Worm (Caenorhabditis elegans): Measurements from ENCODE around the gene F38B6.7.

Gene F38B6.7

ce11 chrX:6688953-6689562 is 9.1 kb downstream of the F38B6.7 start:
- TF ChIP-seq ztf-4 (tag; optimal IDR thresholded peaks at IDR 0.05), result no peak
- TF ChIP-seq nhr-23 (tag; optimal IDR thresholded peaks at IDR 0.05), result peak; percentile 33
- no peak for TF ChIP-seq ztf-11 (tag; optimal IDR thresholded peaks at IDR 0.05)
- TF ChIP-seq zag-1 (tag; optimal IDR thresholded peaks at IDR 0.05), result peak; percentile 19
- TF ChIP-seq C34F6.9 (tag; optimal IDR thresholded peaks at IDR 0.05), result no peak
- no peak for TF ChIP-seq ceh-16 (tag; optimal IDR thresholded peaks at IDR 0.05)
- TF ChIP-seq nhr-10 (tag; optimal IDR thresholded peaks at IDR 0.05), result no peak
- TF ChIP-seq nhr-21 (tag; optimal IDR thresholded peaks at IDR 0.05), result no peak
- TF ChIP-seq sma-9 (GFP tag; optimal IDR thresholded peaks at IDR 0.05), result peak; percentile 6
- TF ChIP-seq sma-9 (tag; optimal IDR thresholded peaks at IDR 0.05), result no peak
- peak; percentile 50 for TF ChIP-seq mab-5 (tag; optimal IDR thresholded peaks at IDR 0.05)
- no peak for TF ChIP-seq unc-62 (GFP tag; optimal IDR thresholded peaks at IDR 0.05)

DNA sequence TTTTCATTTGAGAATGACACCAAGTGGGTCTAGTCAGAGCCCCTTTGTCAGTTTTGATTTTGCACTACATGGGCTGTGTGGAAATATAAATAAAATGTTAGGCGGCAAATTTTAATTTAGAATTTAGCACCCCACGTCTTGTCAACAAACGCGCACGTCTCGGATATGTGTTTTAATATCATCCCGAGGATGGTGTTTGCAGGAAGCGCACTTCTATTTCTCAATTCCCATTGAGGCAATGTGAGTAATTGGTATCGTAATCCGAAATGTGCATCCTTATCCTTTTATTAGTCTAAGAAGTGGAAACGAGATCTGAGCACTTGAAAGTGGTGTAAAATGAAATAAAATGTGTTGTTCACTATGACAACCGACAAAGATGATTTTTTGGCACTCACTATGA is 10.4 kb downstream of the F38B6.7 start:
- TF ChIP-seq aly-2 (tag; optimal IDR thresholded peaks at IDR 0.05) (no peak), nhr-12 (tag; optimal IDR thresholded peaks at IDR 0.05) (no peak), crh-2 (tag; optimal IDR thresholded peaks at IDR 0.05) (no peak), lin-13 (GFP tag; optimal IDR thresholded peaks at IDR 0.05) (no peak), elt-3 (tag; optimal IDR thresholded peaks at IDR 0.05) (no peak), ztf-11 (tag; optimal IDR thresholded peaks at IDR 0.05) (no peak), lin-11 (tag; optimal IDR thresholded peaks at IDR 0.05) (no peak), peb-1 (tag; optimal IDR thresholded peaks at IDR 0.05) (no peak), nhr-25 (tag; optimal IDR thresholded peaks at IDR 0.05) (no peak)

DNA sequence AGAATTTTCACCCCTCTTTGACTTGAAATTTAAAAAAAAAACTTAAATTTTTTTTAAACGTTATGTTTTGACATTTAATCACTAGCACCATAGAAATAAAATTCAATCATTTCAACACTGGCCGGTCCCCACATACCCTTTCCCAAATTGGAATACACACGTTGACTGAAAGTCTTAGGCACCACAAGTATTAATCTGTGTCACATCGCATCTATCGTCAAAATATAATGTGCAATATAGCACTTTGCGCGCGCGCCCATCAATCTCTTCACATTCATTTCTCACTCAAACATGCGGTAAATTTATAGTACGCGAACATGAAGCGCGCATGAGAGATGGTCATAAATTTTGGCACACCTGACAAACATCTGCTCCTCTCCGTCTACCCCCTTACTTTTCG is 10.8 kb downstream of the F38B6.7 start:
- TF ChIP-seq Y55F3AM.14 (GFP tag; optimal IDR thresholded peaks at IDR 0.05) (no peak), ztf-1 (GFP tag; conservative IDR thresholded peaks at IDR 0.05) (no peak), aly-2 (tag; optimal IDR thresholded peaks at IDR 0.05) (no peak), lin-13 (GFP tag; optimal IDR thresholded peaks at IDR 0.05) (no peak), mab-5 (tag; optimal IDR thresholded peaks at IDR 0.05) (peak; percentile 20)

DNA sequence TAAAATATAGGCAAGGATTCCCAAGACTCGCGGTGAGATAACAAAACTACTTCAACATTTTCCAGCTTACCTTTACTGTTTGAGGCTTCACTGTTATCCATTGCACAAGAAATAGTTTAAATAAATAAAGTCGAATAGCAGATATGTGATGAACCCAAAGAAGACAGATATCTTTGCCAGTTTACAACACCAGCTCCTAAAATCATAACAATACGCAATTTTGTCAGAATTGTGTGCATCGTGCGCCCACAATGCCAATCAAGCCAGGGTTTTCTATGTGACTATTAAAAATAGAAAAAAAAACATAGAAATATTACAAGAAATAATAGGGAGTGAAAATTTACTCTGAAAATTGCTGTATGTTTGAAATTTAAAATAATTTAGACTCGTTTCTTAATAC is 15.5 kb downstream of the F38B6.7 start, which contains the start of gene F38B6.8:
Gene F38B6.8, minus strand, starts transcription at position 101 of the 400 bp plus-strand sequence.
- no peak for TF ChIP-seq nhr-25 (tag; optimal IDR thresholded peaks at IDR 0.05)
- no peak for TF ChIP-seq aly-2 (tag; optimal IDR thresholded peaks at IDR 0.05)
- TF ChIP-seq ama-1 (optimal IDR thresholded peaks at IDR 0.05), result no peak
- no peak for TF ChIP-seq ceh-16 (tag; optimal IDR thresholded peaks at IDR 0.05)
- no peak for TF ChIP-seq dmd-4 (tag; optimal IDR thresholded peaks at IDR 0.05)
- no peak for TF ChIP-seq ztf-4 (tag; optimal IDR thresholded peaks at IDR 0.05)
- TF ChIP-seq elt-3 (tag; optimal IDR thresholded peaks at IDR 0.05), result no peak
- no peak for TF ChIP-seq sma-3 (GFP tag; optimal IDR thresholded peaks at IDR 0.05)
- no peak for TF ChIP-seq ztf-11 (tag; optimal IDR thresholded peaks at IDR 0.05)
- no peak for TF ChIP-seq mab-5 (tag; optimal IDR thresholded peaks at IDR 0.05)
- TF ChIP-seq lin-11 (tag; optimal IDR thresholded peaks at IDR 0.05), result no peak

DNA sequence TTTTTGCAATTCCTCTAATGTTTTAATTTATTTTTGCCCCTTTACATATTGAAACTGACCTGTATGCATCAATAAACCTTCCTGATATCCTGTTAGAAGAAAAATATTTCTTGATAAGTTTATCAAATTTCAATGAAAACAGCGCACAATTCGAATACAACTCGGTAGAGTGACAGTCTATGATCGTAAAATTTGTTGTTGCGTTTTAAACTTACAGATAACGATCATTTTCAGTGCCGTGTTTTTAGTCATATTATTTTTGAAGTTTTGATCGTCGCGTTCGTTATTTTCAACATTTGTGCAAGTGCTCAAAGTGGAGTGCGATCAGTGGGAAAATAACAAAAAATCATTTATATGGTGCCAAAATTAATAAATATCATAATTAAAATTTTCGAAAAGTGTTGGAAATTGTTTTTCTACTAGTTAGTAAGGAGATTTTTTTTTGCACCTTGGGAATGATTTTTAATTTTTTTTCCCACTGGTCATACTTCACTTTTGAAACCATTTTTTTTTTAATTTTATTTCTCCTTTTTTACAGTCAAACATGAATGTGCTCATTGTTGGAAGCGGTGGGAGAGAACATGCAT is 23.7 kb downstream of the F38B6.7 start, which contains the start of gene F38B6.4:
Gene F38B6.4, plus strand, starts transcription at position 537 of the 587 bp plus-strand sequence.
- TF ChIP-seq egl-27 (tag; optimal IDR thresholded peaks at IDR 0.05) (no peak), dmd-4 (tag; optimal IDR thresholded peaks at IDR 0.05) (no peak), ztf-11 (tag; optimal IDR thresholded peaks at IDR 0.05) (no peak), alr-1 (tag; optimal IDR thresholded peaks at IDR 0.05) (no peak), ama-1 (optimal IDR thresholded peaks at IDR 0.05) (no peak), fos-1 (tag; optimal IDR thresholded peaks at IDR 0.05) (peak; percentile 75), lin-13 (GFP tag; optimal IDR thresholded peaks at IDR 0.05) (no peak), F13H6.1 (tag; optimal IDR thresholded peaks at IDR 0.05) (no peak)

DNA sequence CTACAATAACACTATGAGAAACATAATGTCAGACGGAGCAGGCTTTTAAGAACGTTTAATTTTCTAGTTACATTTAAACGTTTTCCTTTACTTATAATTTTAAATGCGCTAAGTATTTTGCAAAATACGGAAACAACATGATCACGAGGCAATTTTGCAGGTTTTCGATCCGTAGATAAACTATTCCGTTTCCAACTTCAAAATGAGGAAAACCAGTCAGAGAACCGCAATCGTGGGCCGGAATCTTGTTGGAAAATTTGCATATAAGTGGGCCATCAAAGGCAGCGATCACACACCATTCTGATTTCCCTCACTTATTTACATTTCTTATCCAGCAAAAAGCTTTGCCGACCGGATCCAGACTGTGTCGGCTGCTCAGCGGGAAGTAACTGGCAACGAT is 25.6 kb downstream of the F38B6.7 start, which contains the start of gene col-172:
Gene col-172, plus strand, starts transcription at position 301 of the 400 bp plus-strand sequence.
- no peak for TF ChIP-seq egl-27 (tag; optimal IDR thresholded peaks at IDR 0.05)
- TF ChIP-seq elt-1 (tag; optimal IDR thresholded peaks at IDR 0.05), result no peak
- no peak for TF ChIP-seq Y55F3AM.14 (GFP tag; optimal IDR thresholded peaks at IDR 0.05)
- TF ChIP-seq nhr-21 (tag; optimal IDR thresholded peaks at IDR 0.05), result no peak
- no peak for TF ChIP-seq aly-2 (tag; optimal IDR thresholded peaks at IDR 0.05)
- no peak for TF ChIP-seq lin-13 (GFP tag; optimal IDR thresholded peaks at IDR 0.05)
- no peak for TF ChIP-seq sma-3 (GFP tag; optimal IDR thresholded peaks at IDR 0.05)
- no peak for TF ChIP-seq dmd-4 (tag; optimal IDR thresholded peaks at IDR 0.05)
- no peak for TF ChIP-seq nhr-6 (tag; optimal IDR thresholded peaks at IDR 0.05)
- no peak for TF ChIP-seq nhr-12 (tag; optimal IDR thresholded peaks at IDR 0.05)
- TF ChIP-seq R02D3.7 (tag; optimal IDR thresholded peaks at IDR 0.05), result no peak
- no peak for TF ChIP-seq mab-5 (tag; optimal IDR thresholded peaks at IDR 0.05)
- TF ChIP-seq nhr-237 (tag; optimal IDR thresholded peaks at IDR 0.05), result no peak
- TF ChIP-seq ceh-82 (tag; optimal IDR thresholded peaks at IDR 0.05), result no peak
- TF ChIP-seq lin-39 (tag; optimal IDR thresholded peaks at IDR 0.05), result no peak
- TF ChIP-seq alr-1 (tag; optimal IDR thresholded peaks at IDR 0.05), result no peak
- TF ChIP-seq nhr-77 (tag; optimal IDR thresholded peaks at IDR 0.05), result no peak
- no peak for TF ChIP-seq elt-3 (tag; optimal IDR thresholded peaks at IDR 0.05)

Measured in whole organism, L2 larva.